Fruit fly (Drosophila melanogaster): ENCODE results near the gene Spn77Bb.

Gene Spn77Bb

dm6 chr3L:20313469-20313868, 7.3 kb upstream of the Spn77Bb start, which contains the start of gene alphaSnap (continued):
- peak; percentile 80 for TF ChIP-seq Lhr (GFP tag; optimal IDR thresholded peaks at IDR 0.05)
- TF ChIP-seq CG9797 (GFP tag; optimal IDR thresholded peaks at IDR 0.05): peak; percentile 96
- TF ChIP-seq sug (tag; optimal IDR thresholded peaks at IDR 0.05): peak; percentile 39
- TF ChIP-seq CG10267 (tag; optimal IDR thresholded peaks at IDR 0.05): peak; percentile 98
- no peak for TF ChIP-seq Fer2 (tag; optimal IDR thresholded peaks at IDR 0.05)
- no peak for TF ChIP-seq CG17359 (tag; optimal IDR thresholded peaks at IDR 0.05)
- peak; percentile 68 for TF ChIP-seq ac (GFP tag; optimal IDR thresholded peaks at IDR 0.05)
- peak; percentile 0 for TF ChIP-seq CG13894 (tag; optimal IDR thresholded peaks at IDR 0.05)
- peak; percentile 99 for TF ChIP-seq onecut (GFP tag; IDR thresholded peaks at IDR 0.05)
- peak; percentile 37; the same call in 1 of the 2 replicates for TF ChIP-seq CG13287 (GFP tag; IDR thresholded peaks at IDR 0.05; ENCODE audit: partially characterized antibody)
- 0 out of 2 replicates have a peak, but pooled peaks have one; percentile 15 for TF ChIP-seq CG10366 (GFP tag; IDR thresholded peaks at IDR 0.05)
- no peak for TF ChIP-seq trh (GFP tag; optimal IDR thresholded peaks at IDR 0.05)
- TF ChIP-seq Nf-YC (tag; optimal IDR thresholded peaks at IDR 0.05): peak; percentile 16
- peak; percentile 7 for TF ChIP-seq CG9437 (GFP tag; optimal IDR thresholded peaks at IDR 0.05)
- peak; percentile 39 to 49 for TF ChIP-seq dpn (GFP tag; optimal IDR thresholded peaks at IDR 0.05)
- TF ChIP-seq NfI (GFP tag; optimal IDR thresholded peaks at IDR 0.05): peak; percentile 38
- peak; percentile 39 for TF ChIP-seq CG12155 (GFP tag; optimal IDR thresholded peaks at IDR 0.05)
- no peak for TF ChIP-seq br (optimal IDR thresholded peaks at IDR 0.05)
- peak; percentile 25 for TF ChIP-seq nerfin-1 (tag; optimal IDR thresholded peaks at IDR 0.05)
- peak; percentile 36 for TF ChIP-seq CG7786 (GFP tag; optimal IDR thresholded peaks at IDR 0.05)
- peak; percentile 14 for TF ChIP-seq maf-S (GFP tag; optimal IDR thresholded peaks at IDR 0.05)
- TF ChIP-seq mam (GFP tag; optimal IDR thresholded peaks at IDR 0.05): peak; percentile 31
- TF ChIP-seq gem (tag; optimal IDR thresholded peaks at IDR 0.05): no peak
- TF ChIP-seq HmgD (GFP tag; optimal IDR thresholded peaks at IDR 0.05): peak; percentile 42
- TF ChIP-seq lilli (GFP tag; optimal IDR thresholded peaks at IDR 0.05): peak; percentile 38
- TF ChIP-seq Sry-β (GFP tag; optimal IDR thresholded peaks at IDR 0.05): no peak
- no peak for TF ChIP-seq CG8944 (GFP tag; optimal IDR thresholded peaks at IDR 0.05)
- TF ChIP-seq ara (GFP tag; IDR thresholded peaks at IDR 0.05): 0 out of 2 replicates have a peak, but pooled peaks have one; percentile 10
- peak; percentile 61 for TF ChIP-seq Rfx (GFP tag; IDR thresholded peaks at IDR 0.05)
- TF ChIP-seq trem (tag; optimal IDR thresholded peaks at IDR 0.05): peak; percentile 71
- TF ChIP-seq twi (tag; optimal IDR thresholded peaks at IDR 0.05): peak; percentile 19
- TF ChIP-seq GATAe (GFP tag; conservative IDR thresholded peaks at IDR 0.05): no peak
- peak; percentile 33 for TF ChIP-seq PHDP (tag; optimal IDR thresholded peaks at IDR 0.05)
- peak; percentile 38 for TF ChIP-seq CG3407 (GFP tag; optimal IDR thresholded peaks at IDR 0.05)
- 0 out of 3 replicates have a peak, but pooled peaks have one; percentile 9 for TF ChIP-seq zfh1 (GFP tag; IDR thresholded peaks at IDR 0.05)
- 0 out of 2 replicates have a peak, but pooled peaks have one; percentile 13 for TF ChIP-seq sna (GFP tag; IDR thresholded peaks at IDR 0.05; ENCODE audit: partially characterized antibody)
- peak; percentile 67; the same call in 1 of the 2 replicates for TF ChIP-seq vvl (GFP tag; IDR thresholded peaks at IDR 0.05)
- TF ChIP-seq Myb (GFP tag; optimal IDR thresholded peaks at IDR 0.05): peak; percentile 98
- peak; percentile 90 for TF ChIP-seq YL-1 (GFP tag; optimal IDR thresholded peaks at IDR 0.05)
- peak; percentile 18 for TF ChIP-seq CG30403 (GFP tag; optimal IDR thresholded peaks at IDR 0.05)
- TF ChIP-seq CG34376 (GFP tag; optimal IDR thresholded peaks at IDR 0.05): no peak
- TF ChIP-seq row (GFP tag; IDR thresholded peaks at IDR 0.05): peak; percentile 34; the same call in 1 of the 3 replicates
- peak; percentile 38 for TF ChIP-seq CG17385 (GFP tag; optimal IDR thresholded peaks at IDR 0.05)
- no peak for TF ChIP-seq Mes4 (GFP tag; optimal IDR thresholded peaks at IDR 0.05)
- no peak for TF ChIP-seq Blimp-1 (GFP tag; optimal IDR thresholded peaks at IDR 0.05)
- peak; percentile 78 for TF ChIP-seq Dp (GFP tag; optimal IDR thresholded peaks at IDR 0.05)
- TF ChIP-seq ERR (GFP tag; optimal IDR thresholded peaks at IDR 0.05): peak; percentile 30
- no peak for TF ChIP-seq esg (GFP tag; conservative IDR thresholded peaks at IDR 0.05)
- peak in 1 of 2 experiments; percentile 49 for TF ChIP-seq insv (GFP tag; optimal IDR thresholded peaks at IDR 0.05)
